Worm (Caenorhabditis elegans) whole organism, midembryonic: ENCODE results near the gene ifet-1.

Experiments
- cog-1 ChIP-seq: sonication (generic microtip); optimal IDR thresholded peaks from 2 replicates; lab custom pipeline; 2016; ENCODE audit warnings: missing genetic modification characterization, missing compliant biosample characterization
- med-1 ChIP-seq: sonication (generic microtip); optimal IDR thresholded peaks from 2 replicates; lab custom pipeline; 2017; ENCODE audit warnings: missing genetic modification characterization, mild to moderate bottlenecking, missing compliant biosample characterization, antibody characterized with exemption, missing genetic modification reagents; ENCODE audit not compliant: insufficient read depth
- ref-1 ChIP-seq: fragments of 200-800 bp; sonication (Bioruptor generic); conservative IDR thresholded peaks from 2 replicates; pipeline ENCODE4 v1.3.6; 2022; ENCODE audit warnings: missing genetic modification reagents, missing genetic modification characterization, missing compliant biosample characterization
- tab-1 ChIP-seq: fragments of 200-800 bp; sonication (Bioruptor generic); IDR thresholded peaks from 2 replicates; pipeline ENCODE4 v1.3.6; 2022; ENCODE audit warnings: missing genetic modification characterization, missing compliant biosample characterization

- TF ChIP-seq tab-1 (GFP tag; lab: Robert Waterston, UW) = 0 out of 2 replicates have a peak, but pooled peaks have one; percentile 36
- no peak for TF ChIP-seq cog-1 (tag; lab: Kevin White, UChicago)
- no peak for TF ChIP-seq ref-1 (GFP tag; lab: Robert Waterston, UW)
- TF ChIP-seq med-1 = no peak
These were observed 14.7 kb downstream of the ifet-1 start for ce11 chrIII:4460242-4460641.
